Fruit fly (Drosophila melanogaster) whole organism, larva: ENCODE measurements around the gene CG4658.
A peak's percentile ranks its signal among the peaks of the same experiment; 100 is the strongest.

Experiments
- noc ChIP-seq: fragments of 200-800 bp; sonication (Bioruptor generic); optimal IDR thresholded peaks from 3 replicates; lab custom pipeline; 2019; ENCODE audit warnings: missing biosample characterization, mild to moderate bottlenecking, missing genetic modification characterization, moderate library complexity

The CG4658 gene

DNA sequence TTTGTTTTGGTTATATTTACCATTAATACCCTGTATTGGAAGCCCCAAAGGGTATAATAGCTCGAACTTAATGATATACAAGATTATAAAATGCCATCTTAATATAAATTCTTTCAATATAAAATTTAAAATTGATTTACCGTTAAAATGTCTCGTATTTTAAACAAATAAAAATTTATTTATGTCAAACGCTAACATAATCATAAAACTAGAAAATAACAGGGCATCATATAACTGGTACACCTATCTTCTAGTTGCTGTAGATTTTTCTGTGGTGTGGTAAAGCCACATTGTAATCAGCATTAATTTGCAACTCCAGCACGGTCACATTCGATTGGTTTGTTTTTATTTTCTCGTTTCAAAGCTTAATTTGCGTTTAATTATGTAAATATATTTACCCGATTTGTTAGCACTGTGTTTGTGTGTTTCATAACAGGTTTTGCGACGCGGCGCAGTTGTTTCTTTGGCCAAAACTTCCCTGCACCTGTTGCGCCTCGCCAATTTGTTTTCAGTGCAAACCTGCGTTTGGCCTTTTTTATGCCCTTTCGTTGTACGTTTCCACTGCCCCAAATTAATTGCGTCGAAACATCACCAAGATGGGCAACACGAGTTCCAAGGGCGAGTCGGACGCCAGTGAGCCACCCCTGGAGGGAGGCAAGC is at the start of gene CG4658, which contains the start of gene CG5846:
Gene CG4658, plus strand, starts transcription at position 140 of the 660 bp plus-strand sequence.
Gene CG5846, minus strand, starts transcription at position 245 of the 660 bp plus-strand sequence.
- peak; percentile 93 for TF ChIP-seq noc (tag; lab: Kevin White, UChicago)

DNA sequence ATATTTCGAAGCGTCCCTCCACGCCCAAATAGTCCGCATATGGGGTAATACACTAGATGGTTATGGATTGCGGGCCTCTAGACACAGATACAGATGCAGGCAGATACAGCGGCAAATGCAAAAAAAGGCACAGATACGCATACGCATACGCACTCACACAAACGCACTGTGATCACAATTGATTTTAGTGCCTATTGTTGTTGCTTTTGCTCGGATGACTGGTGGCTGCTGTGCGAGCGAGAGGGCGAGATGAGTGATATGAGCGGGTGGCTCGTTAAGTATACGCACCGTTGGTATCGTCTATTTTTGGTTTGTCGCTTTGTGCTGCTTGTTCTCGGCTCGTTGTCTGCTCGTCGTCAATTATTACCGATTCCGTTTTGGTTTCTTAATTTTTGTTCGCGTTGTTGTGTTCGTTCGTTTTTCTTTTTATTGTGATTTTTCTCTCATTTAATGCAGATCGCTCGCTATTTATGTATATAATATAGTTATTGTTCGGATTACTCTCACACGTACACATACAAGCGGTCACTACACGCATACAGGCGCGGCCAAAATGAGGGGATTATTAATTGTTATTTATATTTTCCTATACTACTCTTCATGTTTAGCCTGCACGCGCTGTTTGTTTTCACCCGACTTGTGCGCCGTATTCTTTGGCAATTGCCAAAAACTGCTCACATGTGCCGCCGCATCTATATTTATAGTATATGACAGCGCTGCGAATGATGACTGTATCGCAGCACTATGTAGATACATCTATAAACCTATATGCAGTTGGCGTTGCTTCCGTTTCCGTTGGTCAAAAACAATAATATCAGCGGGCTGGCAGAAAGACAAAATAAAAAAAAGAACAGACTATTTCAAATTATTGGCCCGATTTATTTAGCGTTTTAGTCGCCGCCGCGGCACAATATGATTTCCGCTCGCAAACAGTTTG is 49.3 kb upstream of the CG4658 start:
- no peak for TF ChIP-seq noc (tag; lab: Kevin White, UChicago)

DNA sequence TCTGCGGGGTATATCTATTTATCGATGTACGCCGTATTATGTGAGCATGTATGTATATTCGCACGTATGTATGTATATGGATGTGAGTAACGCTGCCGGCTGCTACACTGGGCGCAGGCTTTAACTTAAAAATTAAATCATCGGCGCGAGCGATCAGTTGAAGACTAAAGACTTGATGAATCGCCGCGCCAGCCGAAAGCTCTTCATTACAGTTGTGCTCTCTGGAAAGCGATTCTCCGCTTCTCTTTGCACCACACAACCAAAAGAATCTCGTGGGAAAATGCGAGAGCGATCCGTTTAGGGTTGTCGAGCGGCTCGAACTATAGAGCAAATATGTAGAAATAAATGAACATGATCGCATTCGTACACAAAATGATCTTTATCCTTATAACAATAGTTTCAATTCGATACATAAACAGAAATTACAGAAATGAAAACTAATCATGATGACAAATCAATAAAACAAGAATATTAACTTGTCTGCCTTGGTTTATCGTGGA is 48.4 kb upstream of the CG4658 start, which contains the start of gene CG13124:
Gene CG13124, minus strand, starts transcription at position 166 of the 500 bp plus-strand sequence.
- TF ChIP-seq noc (tag; lab: Kevin White, UChicago), result no peak

DNA sequence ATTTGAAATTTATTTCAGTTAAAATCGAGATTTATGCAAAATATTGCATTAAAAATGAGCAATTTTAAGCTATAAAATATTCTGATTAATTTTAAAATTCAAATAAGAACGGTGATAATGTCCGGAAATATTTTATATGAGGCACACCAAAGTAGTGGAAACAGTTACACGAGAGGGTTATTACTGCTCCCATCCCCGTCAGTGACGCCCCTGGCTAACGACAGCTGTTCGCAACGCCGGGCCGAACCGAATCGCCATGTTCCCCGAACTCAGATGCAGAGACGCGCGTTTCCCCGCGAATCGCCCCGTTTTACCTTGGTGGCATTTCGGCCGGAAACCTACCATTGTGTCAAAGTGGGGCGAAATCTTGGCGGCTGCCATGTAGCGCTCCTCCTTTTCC is 45.1 kb upstream of the CG4658 start:
- TF ChIP-seq noc (tag; lab: Kevin White, UChicago), result peak; percentile 25

DNA sequence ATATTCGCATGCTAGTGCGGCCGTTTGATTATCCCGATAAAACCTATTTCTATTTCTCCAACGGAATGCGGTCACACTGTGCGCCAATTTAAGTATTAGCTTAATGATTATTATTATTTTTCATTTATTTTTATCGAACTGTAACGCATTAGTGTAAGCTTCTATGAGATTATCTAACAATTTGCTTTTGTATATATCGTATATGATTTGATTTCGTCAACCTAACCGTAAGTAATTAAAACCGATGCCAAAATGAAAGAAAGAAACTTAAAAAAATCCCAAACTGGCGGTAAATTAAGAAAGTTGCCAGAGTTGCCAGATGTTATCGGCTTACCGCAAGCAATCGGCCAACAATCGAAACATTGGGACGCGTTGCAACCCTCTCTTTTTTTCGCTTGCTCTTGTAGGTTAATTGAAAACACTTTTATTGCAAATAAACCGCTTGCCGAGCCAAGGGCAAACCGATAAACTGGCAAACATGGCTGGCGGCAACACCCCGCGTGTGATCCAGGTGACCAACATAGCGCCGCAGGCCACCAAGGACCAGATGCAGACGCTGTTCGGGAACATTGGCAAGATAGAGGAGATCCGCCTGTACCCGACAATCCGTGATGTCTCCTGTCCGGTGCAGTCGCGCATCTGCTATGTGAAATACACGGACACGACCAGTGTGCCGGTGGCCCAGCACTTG is 44.2 kb upstream of the CG4658 start, which contains the start of the genes Etl1 and Srp54:
Gene Etl1, minus strand, starts transcription at position 39 of the 691 bp plus-strand sequence.
Gene Srp54, plus strand, starts transcription at position 342 of the 691 bp plus-strand sequence.
- no peak for TF ChIP-seq noc (tag; lab: Kevin White, UChicago)

DNA sequence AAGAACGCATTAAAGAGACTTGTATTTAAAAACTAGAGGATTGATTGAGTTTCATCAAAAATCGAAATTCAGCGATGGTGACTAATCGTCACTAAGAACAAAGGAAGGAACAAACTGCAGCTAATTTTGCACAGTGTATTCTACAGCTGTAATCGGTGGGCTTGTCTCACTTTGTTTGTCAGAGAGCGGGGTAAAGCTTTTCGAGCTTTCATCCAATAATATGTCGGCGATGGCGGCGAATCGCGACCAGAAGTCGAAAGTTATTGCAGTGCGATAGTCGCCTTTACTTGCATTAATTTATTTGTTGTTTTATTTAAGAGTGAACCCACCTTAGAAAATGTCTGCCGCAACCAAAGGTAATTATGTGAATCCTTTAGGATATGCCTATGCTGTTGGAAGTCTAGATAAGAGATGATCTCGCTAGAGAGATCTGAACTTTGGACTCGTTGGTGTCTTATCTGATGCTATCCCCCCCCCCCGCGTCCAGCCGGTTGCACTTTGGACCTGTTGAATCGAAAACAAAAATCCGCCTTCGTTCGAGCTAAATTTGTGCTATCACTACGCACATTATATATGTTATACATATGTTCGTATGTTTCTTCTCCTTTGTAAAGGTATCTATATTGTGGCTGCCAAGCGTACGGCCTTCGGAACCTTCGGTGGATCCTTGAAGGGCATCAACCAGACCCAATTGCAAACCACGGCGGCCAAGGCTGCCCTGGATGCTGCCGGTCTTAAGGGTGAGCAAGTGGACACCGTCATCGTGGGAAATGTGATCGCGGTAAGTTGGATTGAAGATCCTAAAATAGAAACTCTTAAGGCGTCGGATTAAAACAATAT is 41.7 kb upstream of the CG4658 start, which contains the start of gene yip2:
Gene yip2, plus strand, starts transcription at position 243 of the 840 bp plus-strand sequence.
- TF ChIP-seq noc (tag; lab: Kevin White, UChicago), result peak; percentile 70

DNA sequence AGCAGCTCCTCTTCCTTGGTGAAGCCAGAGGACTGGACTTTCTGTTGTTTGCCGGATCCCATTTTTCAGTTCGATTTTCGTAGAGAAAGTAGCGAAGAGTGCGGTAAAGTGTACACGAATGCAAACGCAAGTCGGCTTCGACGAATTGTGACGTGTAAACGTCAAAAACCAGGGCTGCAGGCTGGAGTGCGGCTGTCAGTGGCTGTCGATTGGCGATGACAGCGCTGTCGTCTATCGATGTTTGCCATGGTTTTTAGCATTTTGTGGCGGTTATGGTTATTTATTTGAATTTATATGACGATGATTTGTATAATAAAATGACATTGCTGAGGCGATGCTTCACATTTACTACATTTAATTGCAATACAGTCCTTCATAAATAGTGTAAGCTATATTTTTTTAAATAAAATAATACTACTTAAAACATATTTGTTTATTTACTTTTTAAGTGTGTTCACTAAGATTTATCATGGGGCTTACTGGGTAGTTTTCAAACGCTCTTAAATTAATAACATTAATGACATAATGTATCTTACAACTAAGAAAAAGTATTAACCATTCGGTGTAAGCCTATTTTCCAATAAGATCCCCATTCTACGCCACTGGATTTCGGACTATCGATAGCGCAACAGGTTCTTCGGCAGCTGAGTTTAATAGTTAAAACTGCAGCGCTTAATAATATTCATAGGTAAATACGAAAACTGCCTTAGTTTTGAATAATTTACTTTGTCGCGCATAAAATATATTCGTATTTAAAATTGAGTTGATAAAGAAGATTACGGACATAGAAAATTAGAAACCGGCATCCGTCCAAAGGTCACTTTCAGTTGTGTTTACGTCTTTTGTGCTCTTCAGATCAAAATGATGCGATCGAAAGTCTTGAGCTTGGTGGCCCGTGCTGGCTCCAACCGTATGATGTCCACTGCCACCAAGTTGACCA is 38.6 kb upstream of the CG4658 start, which contains the start of the genes CG5885 and CG4598:
Gene CG5885, minus strand, starts transcription at position 311 of the 940 bp plus-strand sequence.
Gene CG4598, plus strand, starts transcription at position 599 of the 940 bp plus-strand sequence.
- peak; percentile 68 for TF ChIP-seq noc (tag; lab: Kevin White, UChicago)

DNA sequence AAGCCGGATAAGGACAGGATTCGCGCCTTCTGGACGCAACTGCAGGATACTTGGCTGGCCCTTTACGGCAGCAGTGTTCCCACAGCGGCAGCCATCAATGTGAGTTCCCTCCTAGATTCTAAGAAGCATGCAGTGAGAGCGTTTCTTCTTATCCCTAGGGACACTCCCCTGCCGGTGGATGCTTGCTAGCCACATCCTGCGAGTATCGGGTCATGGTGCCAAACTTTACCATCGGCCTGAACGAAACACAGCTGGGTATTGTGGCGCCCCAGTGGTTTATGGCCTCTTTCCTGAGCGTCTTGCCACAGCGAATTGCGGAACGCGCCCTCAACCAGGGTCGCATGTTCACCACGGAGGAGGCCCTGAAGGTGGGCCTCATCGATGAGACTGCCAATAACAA is 37.7 kb upstream of the CG4658 start:
- TF ChIP-seq noc (tag; lab: Kevin White, UChicago), result no peak

DNA sequence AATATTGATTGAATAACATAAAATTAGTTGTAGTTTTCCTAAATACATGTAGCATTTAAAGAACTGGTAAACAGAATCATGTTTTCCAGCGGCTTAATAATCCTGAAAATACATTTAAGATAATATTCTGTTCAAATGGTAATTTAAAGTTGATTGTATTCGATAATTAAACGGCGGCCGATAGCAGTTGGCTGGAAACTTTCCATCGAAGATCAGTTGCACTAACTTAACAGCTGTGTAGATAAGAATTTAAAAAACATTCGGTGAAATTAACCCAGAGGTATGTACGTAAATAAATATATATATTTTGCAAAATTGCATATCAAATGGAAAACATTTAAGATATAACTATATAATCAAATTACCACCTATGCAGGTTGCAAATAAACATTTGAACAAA is 37.0 kb upstream of the CG4658 start, which contains the start of gene CG4594:
Gene CG4594, plus strand, starts transcription at position 212 of the 400 bp plus-strand sequence.
- no peak for TF ChIP-seq noc (tag; lab: Kevin White, UChicago)

DNA sequence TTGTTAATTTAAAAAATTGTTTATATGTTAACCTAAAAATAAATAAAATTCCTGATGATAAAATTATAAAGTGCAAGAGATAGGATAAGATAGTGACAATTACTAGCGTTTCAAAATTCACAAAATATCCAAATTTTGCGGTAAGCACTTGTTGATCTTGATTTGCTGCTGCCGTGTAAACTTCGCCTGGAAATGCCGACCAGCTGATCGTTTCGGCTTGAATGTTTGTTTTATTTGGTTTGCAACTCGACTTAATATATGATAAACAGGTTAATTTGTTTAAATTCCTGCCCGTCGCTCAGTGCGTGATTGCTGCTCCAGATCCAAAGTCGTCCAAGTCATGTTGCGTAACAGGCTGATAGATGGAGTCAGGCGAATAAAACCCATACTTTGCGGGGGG is 35.5 kb upstream of the CG4658 start, which contains the start of gene CG4592:
Gene CG4592, plus strand, starts transcription at position 233 of the 400 bp plus-strand sequence.
- no peak for TF ChIP-seq noc (tag; lab: Kevin White, UChicago)

DNA sequence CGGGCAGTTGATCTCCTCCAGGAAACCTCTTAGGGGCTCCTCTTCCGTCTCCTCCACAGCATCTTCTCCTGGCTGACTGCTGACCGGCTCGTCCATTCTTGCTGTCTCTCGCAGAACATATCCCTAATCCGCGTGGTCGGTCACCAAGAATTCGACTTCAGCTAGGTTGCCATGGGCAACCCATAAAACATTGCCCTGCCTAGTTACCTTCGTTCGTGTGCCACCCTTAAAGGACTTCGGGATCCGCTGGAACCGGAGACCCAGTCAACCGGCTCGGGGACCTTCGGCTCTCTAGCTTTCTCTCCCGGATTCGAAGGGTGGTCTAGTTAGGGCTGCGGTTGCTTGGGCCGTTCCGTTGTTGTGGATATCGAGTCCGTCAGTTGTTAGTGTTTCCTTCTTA is 32.2 kb upstream of the CG4658 start, which contains the start of the genes TbCMF46 and CG42366:
Gene TbCMF46, minus strand, starts transcription at position 101 of the 400 bp plus-strand sequence.
Gene CG42366, plus strand, starts transcription at position 397 of the 400 bp plus-strand sequence.
- no peak for TF ChIP-seq noc (tag; lab: Kevin White, UChicago)

DNA sequence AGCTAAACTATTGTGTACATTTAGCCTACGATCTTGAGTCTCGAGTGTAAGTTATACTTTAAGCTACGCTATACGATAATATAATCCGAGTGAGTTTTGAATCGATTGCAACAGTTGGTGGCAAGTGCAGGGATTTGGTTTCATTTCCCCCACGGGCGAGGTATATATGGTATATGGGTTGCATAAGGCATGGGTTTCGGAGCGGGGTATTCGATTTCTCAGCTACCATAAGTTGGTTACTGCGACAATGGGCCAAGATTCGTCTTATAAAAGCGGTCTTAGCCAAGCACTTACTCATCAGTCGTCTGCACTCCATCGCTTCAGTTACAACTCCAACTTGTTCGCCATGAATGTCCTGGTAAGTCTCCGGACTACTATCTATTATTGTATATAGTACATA is 26.7 kb upstream of the CG4658 start, which contains the start of gene CG42367:
Gene CG42367, plus strand, starts transcription at position 301 of the 400 bp plus-strand sequence.
- TF ChIP-seq noc (tag; lab: Kevin White, UChicago), result no peak
